Worm (Caenorhabditis elegans) whole organism, L4 larva: ENCODE results near the gene swm-1.

Experiments used
- F37D6.2 ChIP-seq: sonication (generic microtip); optimal IDR thresholded peaks from 2 replicates; lab custom pipeline; 2016; ENCODE audit warnings: mild to moderate bottlenecking, missing genetic modification characterization, missing compliant biosample characterization
- F44E2.7 ChIP-seq: fragments of 200-800 bp; sonication (Bioruptor generic); IDR thresholded peaks from 2 replicates; pipeline ENCODE4 v2.1.2; 2022; ENCODE audit warnings: missing genetic modification characterization, missing compliant biosample characterization
- T26A8.4 ChIP-seq: fragments of 200-800 bp; sonication (Bioruptor generic); IDR thresholded peaks from 2 replicates; pipeline ENCODE4 v1.3.6; 2022; ENCODE audit warnings: missing genetic modification characterization, missing compliant biosample characterization
- Y75B8A.6 ChIP-seq: fragments of 200-800 bp; sonication (Bioruptor generic); IDR thresholded peaks from 2 replicates; pipeline ENCODE4 v1.3.6; 2022; ENCODE audit warnings: missing genetic modification reagents, missing genetic modification characterization, missing compliant biosample characterization
- aha-1 ChIP-seq: fragments of 150-350 bp; peaks from one replicate; lab custom pipeline; 2014; ENCODE audit warnings: missing biosample characterization, missing genetic modification characterization
- arid-1 ChIP-seq: fragments of 200-800 bp; sonication (Bioruptor generic); conservative IDR thresholded peaks from 2 replicates; pipeline ENCODE4 v1.3.6; 2022; ENCODE audit warnings: missing genetic modification reagents, missing genetic modification characterization, missing compliant biosample characterization
- attf-4 ChIP-seq: sonication (generic microtip); optimal IDR thresholded peaks from 3 replicates; lab custom pipeline; 2017; ENCODE audit warnings: missing biosample characterization, missing genetic modification characterization
- ceh-32 ChIP-seq: sonication (generic microtip); optimal IDR thresholded peaks from 2 replicates; lab custom pipeline; 2016; ENCODE audit warnings: mild to moderate bottlenecking, missing genetic modification characterization, missing compliant biosample characterization; ENCODE audit not compliant: poor library complexity
- ceh-44 ChIP-seq: fragments of 200-800 bp; sonication (Bioruptor generic); IDR thresholded peaks from 2 replicates; pipeline ENCODE4 v1.3.6; 2022; ENCODE audit warnings: missing genetic modification reagents, missing genetic modification characterization, missing compliant biosample characterization
- ceh-62 ChIP-seq: sonication (generic microtip); optimal IDR thresholded peaks from 2 replicates; lab custom pipeline; 2017; ENCODE audit warnings: missing biosample characterization, missing genetic modification characterization
- daf-16 ChIP-seq, 3 experiments: sonication (generic microtip); optimal IDR thresholded peaks; 2 replicates each; lab custom pipeline; 2016 to 2017; ENCODE audit warnings: missing genetic modification characterization in 3 of 3, missing genetic modification reagents in 3 of 3, mild to moderate bottlenecking in 2 of 3, missing compliant biosample characterization in 2 of 3, missing biosample characterization in 1 of 3, moderate library complexity in 1 of 3
- dmd-6 ChIP-seq: fragments of 200-800 bp; sonication (Bioruptor generic); IDR thresholded peaks from 2 replicates; pipeline ENCODE4 v1.3.6; 2022; ENCODE audit warnings: missing genetic modification reagents, missing genetic modification characterization, missing compliant biosample characterization
- duxl-1 ChIP-seq: sonication (generic microtip); optimal IDR thresholded peaks from 2 replicates; lab custom pipeline; 2016; ENCODE audit warnings: mild to moderate bottlenecking, missing genetic modification characterization, moderate library complexity, missing compliant biosample characterization; ENCODE audit not compliant: poor library complexity
- dve-1 ChIP-seq: sonication (generic microtip); optimal IDR thresholded peaks from 2 replicates; lab custom pipeline; 2017; ENCODE audit warnings: antibody characterized with exemption, mild to moderate bottlenecking, missing genetic modification characterization, missing compliant biosample characterization; ENCODE audit not compliant: insufficient read depth
- fos-1 ChIP-seq: fragments of 150-350 bp; optimal IDR thresholded peaks from 2 replicates; lab custom pipeline; 2014; ENCODE audit warnings: missing biosample characterization, missing genetic modification characterization
- hif-1 ChIP-seq, 2 experiments: sonication (generic microtip); optimal IDR thresholded peaks; 2 replicates each; lab custom pipeline; 2016 to 2017; ENCODE audit warnings: missing compliant biosample characterization in 2 of 2, missing genetic modification characterization in 2 of 2, missing genetic modification reagents in 2 of 2, missing genotype in 2 of 2, mild to moderate bottlenecking in 1 of 2
- hlh-30 ChIP-seq: sonication (generic microtip); optimal IDR thresholded peaks from 2 replicates; lab custom pipeline; 2017; ENCODE audit warnings: antibody characterized with exemption, mild to moderate bottlenecking, missing genetic modification characterization, missing compliant biosample characterization; ENCODE audit not compliant: insufficient read depth
- jun-1 ChIP-seq: fragments of 150-350 bp; optimal IDR thresholded peaks from 2 replicates; lab custom pipeline; 2014; ENCODE audit warnings: missing biosample characterization, missing genetic modification reagents, missing genetic modification characterization
- lin-15B ChIP-seq: fragments of 150-350 bp; sonication (generic microtip); optimal IDR thresholded peaks from 3 replicates; lab custom pipeline; 2014; ENCODE audit warnings: missing biosample characterization, missing genetic modification characterization
- lin-38 ChIP-seq: fragments of 200-800 bp; sonication (Bioruptor generic); IDR thresholded peaks from 2 replicates; pipeline ENCODE4 v1.3.6; 2022; ENCODE audit warnings: missing genetic modification reagents, missing genetic modification characterization, missing compliant biosample characterization
- madf-5 ChIP-seq, 2 experiments: fragments of 200-800 bp; sonication (Bioruptor generic); IDR thresholded peaks; 2 replicates each; pipeline ENCODE4 v1.3.6; 2022; ENCODE audit warnings: missing compliant biosample characterization in 2 of 2, missing genetic modification characterization in 2 of 2
- mdl-1 ChIP-seq, 2 experiments: fragments of 150-350 bp in 1 of 2; sonication (generic microtip) in 1 of 2; optimal IDR thresholded peaks; 2 replicates each; lab custom pipeline; 2014 to 2017; ENCODE audit warnings: missing biosample characterization in 2 of 2, missing genetic modification characterization in 2 of 2
- mdt-29 ChIP-seq: fragments of 200-800 bp; sonication (Bioruptor generic); IDR thresholded peaks from 2 replicates; pipeline ENCODE4 v1.3.6; 2022; ENCODE audit warnings: missing genetic modification reagents, missing genetic modification characterization, missing compliant biosample characterization
- nhr-10 ChIP-seq: fragments of 150-350 bp; optimal IDR thresholded peaks from 2 replicates; lab custom pipeline; 2014; ENCODE audit warnings: missing biosample characterization, missing genetic modification characterization
- nhr-11 ChIP-seq: fragments of 150-350 bp; optimal IDR thresholded peaks from 2 replicates; lab custom pipeline; 2014; ENCODE audit warnings: missing biosample characterization, missing genetic modification characterization
- nhr-237 ChIP-seq: sonication (generic microtip); optimal IDR thresholded peaks from 2 replicates; lab custom pipeline; 2017; ENCODE audit warnings: missing biosample characterization, missing genetic modification characterization
- nhr-28 ChIP-seq: fragments of 150-350 bp; optimal IDR thresholded peaks from 2 replicates; lab custom pipeline; 2014; ENCODE audit warnings: missing biosample characterization, missing genetic modification characterization
- nhr-41 ChIP-seq: fragments of 200-800 bp; sonication (Bioruptor generic); IDR thresholded peaks from 2 replicates; pipeline ENCODE4 v1.3.6; 2022; ENCODE audit warnings: missing genetic modification reagents, missing genetic modification characterization, missing compliant biosample characterization
- nhr-48 ChIP-seq: sonication (generic microtip); optimal IDR thresholded peaks from 2 replicates; lab custom pipeline; 2016; ENCODE audit warnings: mild to moderate bottlenecking, missing genetic modification characterization, missing compliant biosample characterization
- nhr-76 ChIP-seq: fragments of 150-350 bp; optimal IDR thresholded peaks from 2 replicates; lab custom pipeline; 2014; ENCODE audit warnings: missing biosample characterization, missing genetic modification characterization
- nhr-77 ChIP-seq: fragments of 150-350 bp; optimal IDR thresholded peaks from 2 replicates; lab custom pipeline; 2014; ENCODE audit warnings: missing biosample characterization, missing genetic modification characterization
- pha-4 ChIP-seq, 2 experiments: fragments of 150-350 bp in 1 of 2; fragments of 200-800 bp in 1 of 2; sonication (Bioruptor generic) in 1 of 2; IDR thresholded peaks in 1 of 2; optimal IDR thresholded peaks in 1 of 2; 2 replicates each; pipeline versions ENCODE4 v1.3.6 to Lab custom; 2014 to 2022; ENCODE audit warnings: missing genetic modification characterization in 2 of 2, missing genetic modification reagents in 2 of 2, missing biosample characterization in 1 of 2, missing compliant biosample characterization in 1 of 2
- php-3 ChIP-seq: fragments of 200-800 bp; sonication (Bioruptor generic); IDR thresholded peaks from 2 replicates; pipeline ENCODE4 v1.3.6; 2022; ENCODE audit warnings: missing genetic modification reagents, missing genetic modification characterization, missing compliant biosample characterization
- pqm-1 ChIP-seq: sonication (generic microtip); optimal IDR thresholded peaks from 2 replicates; lab custom pipeline; 2017; ENCODE audit warnings: missing biosample characterization, missing genetic modification characterization
- set-16 ChIP-seq: fragments of 200-800 bp; sonication (Bioruptor generic); IDR thresholded peaks from 2 replicates; pipeline ENCODE4 v1.3.6; 2022; ENCODE audit warnings: missing genetic modification reagents, missing genetic modification characterization, missing compliant biosample characterization
- snpc-4 ChIP-seq: fragments of 150-350 bp; optimal IDR thresholded peaks from 2 replicates; lab custom pipeline; 2014; ENCODE audit warnings: missing biosample characterization, missing genetic modification characterization
- spr-3 ChIP-seq: fragments of 200-800 bp; sonication (Bioruptor generic); optimal IDR thresholded peaks from 2 replicates; lab custom pipeline; 2018; ENCODE audit warnings: mild to moderate bottlenecking, missing genetic modification characterization, missing compliant biosample characterization
- unc-130 ChIP-seq: sonication (generic microtip); optimal IDR thresholded peaks from 2 replicates; lab custom pipeline; 2016; ENCODE audit warnings: missing genetic modification reagents, missing genetic modification characterization, missing compliant biosample characterization
- unc-62 ChIP-seq, 3 experiments: fragments of 150-350 bp in 1 of 3; sonication (generic microtip); optimal IDR thresholded peaks in 2 of 3; peaks in 1 of 3; 1 replicate in 1 of 3; 2 replicates in 2 of 3; lab custom pipeline; 2014 to 2017; ENCODE audit warnings: missing biosample characterization in 3 of 3, missing genetic modification characterization in 3 of 3, missing genetic modification reagents in 3 of 3, missing genotype in 1 of 3

swm-1 gene

DNA sequence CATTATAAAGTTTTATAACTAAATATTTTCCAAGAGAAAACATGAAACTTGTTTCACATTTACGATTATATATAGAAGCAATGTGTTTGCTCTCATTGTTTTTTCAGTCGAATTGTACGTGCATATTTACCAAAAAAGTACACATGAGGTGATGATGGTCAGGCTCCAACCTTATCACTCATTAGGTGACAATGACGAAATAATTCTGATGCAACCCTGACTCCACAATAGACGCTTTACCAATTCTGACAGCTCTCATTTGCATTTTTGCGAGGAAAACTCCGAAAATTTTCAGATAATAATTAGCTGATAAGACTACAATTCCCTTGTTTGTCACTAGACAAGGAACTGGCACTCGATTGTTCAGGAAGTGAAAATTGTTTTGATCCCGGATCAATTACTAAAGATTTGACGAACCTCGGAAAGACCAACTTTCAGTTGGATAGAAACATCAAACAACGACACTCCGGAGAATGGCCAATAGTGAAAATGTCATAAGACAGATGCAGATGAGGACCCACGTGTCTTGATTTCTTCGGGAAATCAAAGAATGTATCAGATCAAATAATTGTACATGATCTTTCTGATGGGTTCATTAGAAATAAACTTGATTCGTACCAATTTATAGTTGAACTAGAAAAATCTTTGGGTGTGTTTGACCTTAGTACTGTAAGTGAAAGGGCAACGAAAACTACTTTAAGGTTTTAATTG, 24.3 kb upstream of the swm-1 start (continued):
- TF ChIP-seq hlh-30 (tag; lab: Kevin White, UChicago) (peak; percentile 52), dve-1 (tag; lab: Kevin White, UChicago) (peak; percentile 74), ceh-32 (tag; lab: Kevin White, UChicago) (no peak), nhr-237 (tag; lab: Kevin White, UChicago) (no peak), aha-1 (peak; percentile 89), arid-1 (no peak), Y75B8A.6 (GFP tag; lab: Robert Waterston, UW) (no peak), nhr-41 (GFP tag; lab: Robert Waterston, UW) (no peak), nhr-48 (peak; percentile 85), snpc-4 (tag; lab: Kevin White, UChicago) (no peak), pha-4 (GFP tag; IDR thresholded peaks at IDR 0.05; lab: Robert Waterston, UW) (no peak), pha-4 (tag; optimal IDR thresholded peaks at IDR 0.05; lab: Kevin White, UChicago) (no peak), unc-62 (GFP tag; optimal IDR thresholded peaks at IDR 0.05 in 1 of 2; lab: Kevin White, UChicago) (peak in 1 of 2 experiments; percentile 93), unc-62 (tag; optimal IDR thresholded peaks at IDR 0.05; lab: Kevin White, UChicago) (no peak), T26A8.4 (GFP tag; lab: Robert Waterston, UW) (0 out of 2 replicates have a peak, but pooled peaks have one; percentile 37)

DNA sequence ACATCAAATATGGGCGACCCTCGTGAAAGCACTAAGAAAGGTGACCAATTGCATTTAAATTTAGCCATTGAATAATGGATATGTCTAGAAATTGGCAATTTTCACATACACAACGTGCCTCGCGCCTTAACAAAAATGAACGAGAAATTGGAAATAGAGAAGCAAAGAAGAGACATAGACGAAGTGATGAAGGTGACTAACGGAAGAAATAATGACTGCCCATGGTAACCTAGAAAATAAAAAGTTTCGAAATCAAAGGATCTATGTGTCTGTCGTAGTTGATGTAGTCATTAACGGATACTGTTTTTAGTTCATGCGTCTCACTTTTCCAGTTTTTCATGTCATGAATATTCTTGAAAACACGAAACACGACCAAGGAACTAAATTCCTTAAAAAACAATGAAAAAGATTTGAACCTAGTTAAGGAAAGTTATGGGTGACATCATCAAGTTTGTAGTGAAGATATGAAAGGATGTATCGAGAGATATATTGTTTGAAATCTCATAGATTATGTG, 23.5 kb upstream of the swm-1 start:
- TF ChIP-seq unc-62 (GFP tag; optimal IDR thresholded peaks at IDR 0.05 in 1 of 2; lab: Kevin White, UChicago) (peak in 1 of 2 experiments; percentile 53), unc-62 (tag; optimal IDR thresholded peaks at IDR 0.05; lab: Kevin White, UChicago) (no peak), mdl-1 (tag; optimal IDR thresholded peaks at IDR 0.05; lab: Kevin White, UChicago) (no peak), nhr-28 (tag; lab: Kevin White, UChicago) (peak; percentile 66)

DNA sequence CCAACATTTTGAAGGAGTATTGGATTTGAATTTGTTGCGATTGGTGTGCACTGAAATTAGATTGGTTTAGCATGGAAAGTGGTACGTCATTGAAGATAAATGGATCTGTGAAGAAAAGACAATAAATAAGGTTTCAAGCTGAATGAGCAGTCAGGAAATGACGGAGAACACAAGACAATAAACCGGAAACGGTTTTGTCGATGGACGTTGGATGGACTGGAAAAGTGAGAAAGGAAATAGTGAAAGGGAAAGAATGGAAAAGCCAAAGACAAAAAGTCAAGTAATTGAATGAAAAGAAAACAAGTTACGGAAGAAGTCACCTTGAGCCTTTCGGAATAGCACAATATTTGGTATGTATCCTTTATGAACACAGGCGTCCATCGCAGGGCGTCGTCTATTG, 21.6 kb upstream of the swm-1 start, which contains the start of gene T27E4.7:
T27E4.7 (minus strand) TSS at position 50 of the 400 bp plus-strand sequence.
- TF ChIP-seq daf-16 (GFP tag; optimal IDR thresholded peaks at IDR 0.05; lab: Kevin White, UChicago) (no peak), daf-16 (tag; optimal IDR thresholded peaks at IDR 0.05; lab: Kevin White, UChicago) (peak; percentile 4), ceh-62 (tag; lab: Kevin White, UChicago) (no peak), aha-1 (peak; percentile 92), nhr-10 (tag; lab: Kevin White, UChicago) (no peak)

DNA sequence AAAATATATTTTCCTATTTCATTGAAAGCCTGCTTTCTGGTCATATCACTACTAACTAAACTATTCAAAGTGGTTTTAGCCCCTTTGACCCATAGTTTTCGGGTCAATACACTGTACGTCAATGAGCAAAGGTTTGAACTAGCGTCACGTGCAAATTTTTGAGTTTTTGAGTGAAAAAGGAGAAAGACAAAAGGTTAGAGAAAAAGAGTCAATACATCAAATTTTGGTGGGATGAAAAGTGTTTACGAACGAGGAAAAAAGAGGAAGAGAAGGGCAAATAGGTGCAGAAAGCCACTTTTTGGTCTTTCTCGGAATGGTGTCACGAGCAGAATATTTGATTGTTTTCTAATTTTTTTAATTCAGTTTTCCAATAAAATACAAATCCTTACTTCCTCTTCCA, 21.2 kb upstream of the swm-1 start:
- TF ChIP-seq unc-130 (GFP tag; lab: Kevin White, UChicago) (no peak), hlh-30 (tag; lab: Kevin White, UChicago) (peak; percentile 38), dmd-6 (GFP tag; lab: Robert Waterston, UW) (peak; percentile 31), ceh-32 (tag; lab: Kevin White, UChicago) (no peak), ceh-44 (GFP tag; lab: Robert Waterston, UW) (no peak), jun-1 (tag; lab: Kevin White, UChicago) (no peak), ceh-62 (tag; lab: Kevin White, UChicago) (no peak), nhr-28 (tag; lab: Kevin White, UChicago) (peak; percentile 25), attf-4 (tag; lab: Kevin White, UChicago) (no peak), dve-1 (tag; lab: Kevin White, UChicago) (peak; percentile 15), lin-15B (tag; lab: Kevin White, UChicago) (no peak), F37D6.2 (no peak), mdl-1 (tag; optimal IDR thresholded peaks at IDR 0.05; lab: Kevin White, UChicago) (peak in 1 of 2 experiments; percentile 32), spr-3 (no peak), hif-1 (tag; optimal IDR thresholded peaks at IDR 0.05; lab: Kevin White, UChicago) (no peak), duxl-1 (tag; lab: Kevin White, UChicago) (no peak), pqm-1 (tag; lab: Kevin White, UChicago) (no peak), mdt-29 (GFP tag; lab: Robert Waterston, UW) (no peak), nhr-11 (tag; lab: Kevin White, UChicago) (no peak), set-16 (GFP tag; lab: Robert Waterston, UW) (no peak), madf-5 (GFP tag; IDR thresholded peaks at IDR 0.05; lab: Robert Waterston, UW) (no peak), lin-38 (GFP tag; lab: Robert Waterston, UW) (no peak), pha-4 (GFP tag; IDR thresholded peaks at IDR 0.05; lab: Robert Waterston, UW) (0 out of 2 replicates have a peak, but pooled peaks have one; percentile 35), pha-4 (tag; optimal IDR thresholded peaks at IDR 0.05; lab: Kevin White, UChicago) (no peak), nhr-76 (tag; lab: Kevin White, UChicago) (no peak), php-3 (GFP tag; lab: Robert Waterston, UW) (no peak), F44E2.7 (GFP tag; lab: Robert Waterston, UW) (no peak), nhr-48 (no peak), fos-1 (tag; lab: Kevin White, UChicago) (no peak), nhr-77 (tag; lab: Kevin White, UChicago) (no peak)
